Fruit fly (Drosophila melanogaster): ENCODE measurements around the gene Qsox3.

DNA sequence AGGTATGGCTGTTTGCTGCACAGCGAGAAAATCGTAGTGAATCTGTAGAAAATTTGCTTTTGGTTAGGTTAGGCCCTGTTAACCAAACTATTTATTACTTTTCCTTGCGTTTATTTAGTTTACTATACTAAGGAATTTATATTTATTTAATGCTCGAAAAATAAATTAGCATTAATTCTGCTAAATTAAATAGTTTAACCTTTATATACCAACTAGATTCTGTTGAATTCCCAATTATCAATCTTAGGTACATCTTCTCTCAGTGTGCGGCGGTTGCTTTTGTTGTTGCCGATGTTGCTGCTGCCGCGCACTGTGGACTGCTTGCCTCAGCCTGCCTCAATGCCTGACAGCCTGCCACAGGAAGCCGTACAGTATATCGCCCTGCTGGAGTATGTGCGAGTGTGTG is 12.4 kb upstream of the Qsox3 start:
- no peak for TF ChIP-seq psq (optimal IDR thresholded peaks at IDR 0.05)
- TF ChIP-seq h (optimal IDR thresholded peaks at IDR 0.05), result no peak
- no peak for TF ChIP-seq Sin3A (optimal IDR thresholded peaks at IDR 0.05)
- TF ChIP-seq ttk (optimal IDR thresholded peaks at IDR 0.05), result no peak
- no peak for TF ChIP-seq Myc (optimal IDR thresholded peaks at IDR 0.05)
